Worm (Caenorhabditis elegans) whole organism, L3 larva: ENCODE data around the gene fbxc-54.

Experiments
- R02D3.7 ChIP-seq: fragments of 150-350 bp; optimal IDR thresholded peaks from 2 replicates; lab custom pipeline; 2014; ENCODE audit warnings: missing biosample characterization, missing genetic modification characterization
- ZK546.5 ChIP-seq: sonication (generic microtip); optimal IDR thresholded peaks from 2 replicates; lab custom pipeline; 2017; ENCODE audit warnings: missing biosample characterization, missing genetic modification characterization
- aly-2 ChIP-seq: fragments of 150-350 bp; optimal IDR thresholded peaks from 2 replicates; lab custom pipeline; 2014; ENCODE audit warnings: missing biosample characterization, missing genetic modification characterization
- ama-1 ChIP-seq: fragments of 150-350 bp; optimal IDR thresholded peaks from 2 replicates; lab custom pipeline; 2018
- ceh-16 ChIP-seq: sonication (generic microtip); optimal IDR thresholded peaks from 2 replicates; lab custom pipeline; 2017; ENCODE audit warnings: missing biosample characterization, missing genetic modification characterization
- ceh-82 ChIP-seq: fragments of 150-350 bp; optimal IDR thresholded peaks from 2 replicates; lab custom pipeline; 2014; ENCODE audit warnings: missing biosample characterization, missing genetic modification characterization
- ceh-9 ChIP-seq: sonication (generic microtip); optimal IDR thresholded peaks from 2 replicates; lab custom pipeline; 2018; ENCODE audit warnings: missing biosample characterization, missing genetic modification characterization
- daf-12 ChIP-seq: fragments of 150-350 bp; optimal IDR thresholded peaks from 2 replicates; lab custom pipeline; 2014; ENCODE audit warnings: missing biosample characterization, missing genetic modification reagents, missing genetic modification characterization
- egl-27 ChIP-seq: sonication (generic microtip); optimal IDR thresholded peaks from 4 replicates; lab custom pipeline; 2017; ENCODE audit warnings: missing biosample characterization, missing genetic modification reagents, missing genetic modification characterization
- egl-5 ChIP-seq: fragments of 150-350 bp; optimal IDR thresholded peaks from 2 replicates; lab custom pipeline; 2017; ENCODE audit warnings: missing biosample characterization, missing genetic modification reagents, missing genetic modification characterization, inconsistent platforms
- elt-1 ChIP-seq: fragments of 150-350 bp; optimal IDR thresholded peaks from 2 replicates; lab custom pipeline; 2014; ENCODE audit warnings: missing biosample characterization, missing genetic modification characterization
- elt-2 ChIP-seq: sonication (generic microtip); optimal IDR thresholded peaks from 2 replicates; lab custom pipeline; 2016; ENCODE audit warnings: missing genetic modification reagents, mild to moderate bottlenecking, missing genetic modification characterization, missing compliant biosample characterization
- elt-3 ChIP-seq, 3 experiments: fragments of 150-350 bp in 1 of 3; sonication (generic microtip) in 2 of 3; optimal IDR thresholded peaks; 2 replicates in 2 of 3; 4 replicates in 1 of 3; lab custom pipeline; 2014 to 2017; ENCODE audit warnings: missing biosample characterization in 3 of 3, missing genetic modification characterization in 3 of 3
- eor-1 ChIP-seq, 2 experiments: fragments of 150-350 bp; optimal IDR thresholded peaks; 2 replicates each; lab custom pipeline; 2014 to 2018; ENCODE audit warnings: missing biosample characterization in 2 of 2, missing genetic modification characterization in 2 of 2
- fkh-10 ChIP-seq: sonication (generic microtip); optimal IDR thresholded peaks from 2 replicates; lab custom pipeline; 2017; ENCODE audit warnings: missing biosample characterization, missing genetic modification reagents, missing genetic modification characterization
- fkh-2 ChIP-seq: fragments of 150-350 bp; optimal IDR thresholded peaks from 2 replicates; lab custom pipeline; 2014; ENCODE audit warnings: missing biosample characterization, missing genetic modification reagents, missing genetic modification characterization
- fos-1 ChIP-seq: fragments of 150-350 bp; optimal IDR thresholded peaks from 2 replicates; lab custom pipeline; 2014; ENCODE audit warnings: missing biosample characterization, missing genetic modification characterization
- hmg-11 ChIP-seq: sonication (generic microtip); optimal IDR thresholded peaks from 2 replicates; lab custom pipeline; 2016; ENCODE audit warnings: missing genetic modification characterization, missing compliant biosample characterization
- lin-15B ChIP-seq: fragments of 150-350 bp; optimal IDR thresholded peaks from 2 replicates; lab custom pipeline; 2014; ENCODE audit warnings: missing biosample characterization, missing genetic modification characterization
- lin-39 ChIP-seq: fragments of 150-350 bp; optimal IDR thresholded peaks from 2 replicates; lab custom pipeline; 2018; ENCODE audit warnings: missing biosample characterization, missing genetic modification reagents, missing genetic modification characterization
- lsy-12 ChIP-seq: sonication (generic microtip); optimal IDR thresholded peaks from 2 replicates; lab custom pipeline; 2016; ENCODE audit warnings: mild to moderate bottlenecking, missing genetic modification characterization, missing compliant biosample characterization
- mdl-1 ChIP-seq: fragments of 150-350 bp; optimal IDR thresholded peaks from 2 replicates; lab custom pipeline; 2014; ENCODE audit warnings: missing biosample characterization, missing genetic modification characterization
- mml-1 ChIP-seq: fragments of 150-350 bp; sonication (generic microtip); optimal IDR thresholded peaks from 3 replicates; lab custom pipeline; 2014; ENCODE audit warnings: missing biosample characterization, missing genetic modification characterization
- nfya-1 ChIP-seq: sonication (generic microtip); optimal IDR thresholded peaks from 2 replicates; lab custom pipeline; 2017; ENCODE audit warnings: missing genetic modification characterization, mild to moderate bottlenecking, missing compliant biosample characterization, antibody characterized with exemption, moderate library complexity; ENCODE audit not compliant: insufficient read depth
- nhr-11 ChIP-seq: fragments of 150-350 bp; optimal IDR thresholded peaks from 2 replicates; lab custom pipeline; 2014; ENCODE audit warnings: missing biosample characterization, missing genetic modification characterization
- nhr-12 ChIP-seq: fragments of 150-350 bp; optimal IDR thresholded peaks from 2 replicates; lab custom pipeline; 2014; ENCODE audit warnings: missing biosample characterization, missing genetic modification characterization
- nhr-23 ChIP-seq: fragments of 150-350 bp; optimal IDR thresholded peaks from 2 replicates; lab custom pipeline; 2014; ENCODE audit warnings: missing biosample characterization, missing genetic modification reagents, missing genetic modification characterization
- nhr-237 ChIP-seq: fragments of 150-350 bp; optimal IDR thresholded peaks from 2 replicates; lab custom pipeline; 2014; ENCODE audit warnings: missing biosample characterization, missing genetic modification characterization
- nhr-25 ChIP-seq: sonication (generic microtip); optimal IDR thresholded peaks from 2 replicates; lab custom pipeline; 2017; ENCODE audit warnings: missing biosample characterization, missing genetic modification characterization
- nhr-28 ChIP-seq: fragments of 150-350 bp; optimal IDR thresholded peaks from 2 replicates; lab custom pipeline; 2014; ENCODE audit warnings: missing biosample characterization, missing genetic modification characterization
- nhr-67 ChIP-seq: fragments of 150-350 bp; optimal IDR thresholded peaks from 2 replicates; lab custom pipeline; 2014; ENCODE audit warnings: missing biosample characterization, missing genetic modification characterization
- nhr-76 ChIP-seq: fragments of 150-350 bp; sonication (generic microtip); optimal IDR thresholded peaks from 5 replicates; lab custom pipeline; 2014; ENCODE audit warnings: missing biosample characterization, missing genetic modification characterization
- nhr-77 ChIP-seq: fragments of 150-350 bp; optimal IDR thresholded peaks from 2 replicates; lab custom pipeline; 2014; ENCODE audit warnings: missing biosample characterization, missing genetic modification characterization
- pha-4 ChIP-seq: fragments of 150-350 bp; optimal IDR thresholded peaks from 2 replicates; lab custom pipeline; 2014; ENCODE audit warnings: missing biosample characterization, missing genetic modification reagents, missing genetic modification characterization
- pqm-1 ChIP-seq: fragments of 150-350 bp; optimal IDR thresholded peaks from 2 replicates; lab custom pipeline; 2017; ENCODE audit warnings: missing biosample characterization, missing genetic modification characterization, inconsistent platforms
- sea-2 ChIP-seq: fragments of 150-350 bp; sonication (generic microtip); optimal IDR thresholded peaks from 4 replicates; lab custom pipeline; 2014; ENCODE audit warnings: missing biosample characterization, missing genetic modification reagents, missing genetic modification characterization
- skn-1 ChIP-seq: fragments of 150-350 bp; optimal IDR thresholded peaks from 2 replicates; lab custom pipeline; 2014; ENCODE audit warnings: missing biosample characterization, missing genetic modification characterization
- snpc-4 ChIP-seq: fragments of 150-350 bp; optimal IDR thresholded peaks from 2 replicates; lab custom pipeline; 2014; ENCODE audit warnings: missing biosample characterization, missing genetic modification characterization
- tbx-2 ChIP-seq: sonication (generic microtip); optimal IDR thresholded peaks from 2 replicates; lab custom pipeline; 2016; ENCODE audit warnings: mild to moderate bottlenecking, missing genetic modification characterization, missing compliant biosample characterization
- unc-39 ChIP-seq: sonication (generic microtip); optimal IDR thresholded peaks from 4 replicates; lab custom pipeline; 2017; ENCODE audit warnings: missing biosample characterization, missing genetic modification characterization
- zag-1 ChIP-seq: fragments of 150-350 bp; optimal IDR thresholded peaks from 2 replicates; lab custom pipeline; 2014; ENCODE audit warnings: missing biosample characterization, missing genetic modification characterization
- ztf-11 ChIP-seq: fragments of 150-350 bp; optimal IDR thresholded peaks from 2 replicates; lab custom pipeline; 2014; ENCODE audit warnings: missing biosample characterization, missing genetic modification characterization
- ztf-4 ChIP-seq: fragments of 150-350 bp; optimal IDR thresholded peaks from 2 replicates; lab custom pipeline; 2014; ENCODE audit warnings: missing biosample characterization, missing genetic modification characterization

Gene fbxc-54

ce11 chrII:33904-34303 is 2.4 kb downstream of the fbxc-54 start, which contains the start of gene F23F1.2:
TSS of gene F23F1.2 (plus strand) at chrII:34204.
- no peak for TF ChIP-seq fkh-2

- TF ChIP-seq ztf-11 (tag; lab: Kevin White, UChicago) = no peak
- no peak for TF ChIP-seq daf-12 (tag; lab: Kevin White, UChicago)
- TF ChIP-seq ZK546.5 (tag; lab: Kevin White, UChicago) = no peak
- no peak for TF ChIP-seq nhr-11 (tag; lab: Kevin White, UChicago)
- TF ChIP-seq pqm-1 = no peak
- no peak for TF ChIP-seq lsy-12 (tag; lab: Kevin White, UChicago)
- TF ChIP-seq elt-1 = no peak
- no peak for TF ChIP-seq nhr-28 (tag; lab: Kevin White, UChicago)
- TF ChIP-seq nhr-237 (tag; lab: Kevin White, UChicago) = no peak
- no peak for TF ChIP-seq aly-2
Observed at ce11 chrII:37213-37612, 5.7 kb downstream of the fbxc-54 start, which contains the start of gene F23F1.6. TSS of gene F23F1.6 (minus strand) at chrII:37313.

ce11 chrII:39437-39836 is 7.9 kb downstream of the fbxc-54 start, which contains the start of gene spp-24:
TSS of gene spp-24 (minus strand) at chrII:39537.
- TF ChIP-seq zag-1 (tag; lab: Kevin White, UChicago) (no peak), ama-1 (lab: Kevin White, UChicago) (no peak), fkh-2 (no peak), sea-2 (GFP tag; lab: Kevin White, UChicago) (no peak), fkh-10 (GFP tag; lab: Kevin White, UChicago) (no peak)

- TF ChIP-seq zag-1 (tag; lab: Kevin White, UChicago) (no peak), aly-2 (no peak), mdl-1 (tag; lab: Kevin White, UChicago) (no peak), ztf-4 (tag; lab: Kevin White, UChicago) (no peak), ceh-82 (tag; lab: Kevin White, UChicago) (no peak), lin-15B (tag; lab: Kevin White, UChicago) (no peak), R02D3.7 (tag; lab: Kevin White, UChicago) (no peak), fos-1 (tag; lab: Kevin White, UChicago) (no peak), lin-39 (no peak), ZK546.5 (tag; lab: Kevin White, UChicago) (no peak), nhr-11 (tag; lab: Kevin White, UChicago) (no peak), sea-2 (GFP tag; lab: Kevin White, UChicago) (no peak)
Observed at ce11 chrII:41914-42313, 10.4 kb downstream of the fbxc-54 start, which contains the start of gene F23F1.10. TSS of gene F23F1.10 (minus strand) at chrII:41982.

- TF ChIP-seq lsy-12 (tag; lab: Kevin White, UChicago) (no peak), R02D3.7 (tag; lab: Kevin White, UChicago) (no peak), elt-1 (no peak), pqm-1 (no peak), daf-12 (tag; lab: Kevin White, UChicago) (no peak), sea-2 (GFP tag; lab: Kevin White, UChicago) (no peak), hmg-11 (tag; lab: Kevin White, UChicago) (peak; percentile 79), tbx-2 (no peak), nhr-25 (peak; percentile 42), elt-3 (tag; optimal IDR thresholded peaks at IDR 0.05; lab: Kevin White, UChicago) (no peak), nhr-76 (no peak), pha-4 (tag; lab: Kevin White, UChicago) (peak; percentile 84), egl-5 (tag; lab: Kevin White, UChicago) (peak; percentile 72), nhr-237 (tag; lab: Kevin White, UChicago) (no peak), nhr-11 (tag; lab: Kevin White, UChicago) (no peak), nfya-1 (tag; lab: Kevin White, UChicago) (peak; percentile 65), ZK546.5 (tag; lab: Kevin White, UChicago) (no peak), elt-2 (tag; lab: Kevin White, UChicago) (no peak), fkh-2 (no peak), nhr-23 (peak; percentile 65), nhr-77 (tag; lab: Kevin White, UChicago) (no peak), ceh-16 (tag; lab: Kevin White, UChicago) (no peak), lin-15B (tag; lab: Kevin White, UChicago) (peak; percentile 90), mml-1 (tag; lab: Kevin White, UChicago) (no peak), skn-1 (peak; percentile 99), lin-39 (peak; percentile 65), aly-2 (no peak), nhr-12 (tag; lab: Kevin White, UChicago) (no peak), unc-39 (tag; lab: Kevin White, UChicago) (no peak), ama-1 (lab: Kevin White, UChicago) (no peak), egl-27 (no peak), snpc-4 (peak; percentile 27), nhr-28 (tag; lab: Kevin White, UChicago) (no peak), ceh-9 (no peak), nhr-67 (tag; lab: Kevin White, UChicago) (no peak), mdl-1 (tag; lab: Kevin White, UChicago) (no peak), zag-1 (tag; lab: Kevin White, UChicago) (no peak), fkh-10 (GFP tag; lab: Kevin White, UChicago) (no peak), eor-1 (tag; optimal IDR thresholded peaks at IDR 0.05; lab: Kevin White, UChicago) (no peak)
Observed at ce11 chrII:43640-44039, 12.1 kb downstream of the fbxc-54 start, which contains the start of gene nfyc-1. TSS of gene nfyc-1 (plus strand) at chrII:43907.
